Worm (Caenorhabditis elegans) whole organism, mixed stage, embryonic: ENCODE measurements around the gene ZK622.5.

ENCODE experiments used
- M03D4.4 ChIP-seq: sonication (generic microtip); optimal IDR thresholded peaks from 2 replicates; lab custom pipeline; 2017; ENCODE audit warnings: mild to moderate bottlenecking, missing genetic modification characterization, missing compliant biosample characterization
- blmp-1 ChIP-seq: fragments of 150-350 bp; optimal IDR thresholded peaks from 2 replicates; lab custom pipeline; 2014; ENCODE audit warnings: missing biosample characterization, missing genetic modification characterization
- ceh-39 ChIP-seq: fragments of 150-350 bp; optimal IDR thresholded peaks from 2 replicates; lab custom pipeline; 2014; ENCODE audit warnings: missing biosample characterization, missing genetic modification characterization
- ceh-43 ChIP-seq: fragments of 200-800 bp; sonication (Bioruptor generic); optimal IDR thresholded peaks from 2 replicates; lab custom pipeline; 2018; ENCODE audit warnings: mild to moderate bottlenecking, missing genetic modification characterization, moderate library complexity, missing compliant biosample characterization
- cnd-1 ChIP-seq: fragments of 200-800 bp; sonication (Bioruptor generic); optimal IDR thresholded peaks from 2 replicates; lab custom pipeline; 2018; ENCODE audit warnings: mild to moderate bottlenecking, missing genetic modification characterization, missing compliant biosample characterization
- flh-1 ChIP-seq: fragments of 200-800 bp; sonication (Bioruptor generic); optimal IDR thresholded peaks from 2 replicates; lab custom pipeline; 2018; ENCODE audit warnings: mild to moderate bottlenecking, missing genetic modification characterization, moderate library complexity, missing compliant biosample characterization
- ham-2 ChIP-seq: fragments of 200-800 bp; sonication (Bioruptor generic); optimal IDR thresholded peaks from 2 replicates; lab custom pipeline; 2018; ENCODE audit warnings: mild to moderate bottlenecking, missing genetic modification characterization, missing compliant biosample characterization
- mab-5 ChIP-seq: fragments of 150-350 bp; optimal IDR thresholded peaks from 2 replicates; lab custom pipeline; 2014; ENCODE audit warnings: missing biosample characterization, missing genetic modification characterization
- mls-2 ChIP-seq: sonication (generic microtip); optimal IDR thresholded peaks from 2 replicates; lab custom pipeline; 2016; ENCODE audit warnings: mild to moderate bottlenecking, missing genetic modification characterization, moderate library complexity, missing compliant biosample characterization
- nhr-237 ChIP-seq: fragments of 150-350 bp; optimal IDR thresholded peaks from 2 replicates; lab custom pipeline; 2014; ENCODE audit warnings: missing biosample characterization, missing genetic modification characterization
- nhr-28 ChIP-seq: fragments of 150-350 bp; optimal IDR thresholded peaks from 2 replicates; lab custom pipeline; 2014; ENCODE audit warnings: missing biosample characterization, missing genetic modification characterization
- nhr-76 ChIP-seq: sonication (generic microtip); optimal IDR thresholded peaks from 2 replicates; lab custom pipeline; 2017; ENCODE audit warnings: missing biosample characterization, missing genetic modification characterization
- snpc-4 ChIP-seq: fragments of 150-350 bp; optimal IDR thresholded peaks from 2 replicates; lab custom pipeline; 2014; ENCODE audit warnings: missing biosample characterization, missing genetic modification characterization
- sptf-1 ChIP-seq: sonication (generic microtip); optimal IDR thresholded peaks from 2 replicates; lab custom pipeline; 2017; ENCODE audit warnings: mild to moderate bottlenecking, missing genetic modification characterization, moderate library complexity, missing compliant biosample characterization
- tbx-8 ChIP-seq: fragments of 200-800 bp; sonication (Bioruptor generic); optimal IDR thresholded peaks from 2 replicates; lab custom pipeline; 2018; ENCODE audit warnings: mild to moderate bottlenecking, missing genetic modification characterization, moderate library complexity, missing compliant biosample characterization
- unc-120 ChIP-seq: sonication (generic microtip); optimal IDR thresholded peaks from 2 replicates; lab custom pipeline; 2017; ENCODE audit warnings: missing genetic modification characterization, missing compliant biosample characterization; ENCODE audit not compliant: poor library complexity, severe bottlenecking
- unc-39 ChIP-seq: fragments of 150-350 bp; optimal IDR thresholded peaks from 2 replicates; lab custom pipeline; 2014; ENCODE audit warnings: missing biosample characterization, missing genetic modification characterization
- ztf-11 ChIP-seq: fragments of 150-350 bp; optimal IDR thresholded peaks from 2 replicates; lab custom pipeline; 2014; ENCODE audit warnings: missing biosample characterization, missing genetic modification characterization

The ZK622.5 gene

ce11 chrII:5337495-5337840, 48.2 kb downstream of the ZK622.5 start:
- TF ChIP-seq M03D4.4 (tag; lab: Kevin White, UChicago), result no peak
- TF ChIP-seq flh-1 (GFP tag; lab: Kevin White, UChicago), result no peak
- TF ChIP-seq unc-39 (tag; lab: Kevin White, UChicago), result no peak
- no peak for TF ChIP-seq unc-120 (tag; lab: Kevin White, UChicago)
- no peak for TF ChIP-seq ceh-43 (GFP tag; lab: Kevin White, UChicago)
- no peak for TF ChIP-seq sptf-1 (tag; lab: Kevin White, UChicago)
- no peak for TF ChIP-seq snpc-4
- no peak for TF ChIP-seq nhr-76 (tag; lab: Kevin White, UChicago)
- no peak for TF ChIP-seq nhr-28 (tag; lab: Kevin White, UChicago)

- no peak for TF ChIP-seq ztf-11 (tag; lab: Kevin White, UChicago)
- TF ChIP-seq blmp-1 (tag; lab: Kevin White, UChicago), result no peak
- no peak for TF ChIP-seq mab-5 (tag; lab: Kevin White, UChicago)
- no peak for TF ChIP-seq ceh-39 (tag; lab: Kevin White, UChicago)
These were observed 49.1 kb downstream of the ZK622.5 start for ce11 chrII:5338301-5338700.

- TF ChIP-seq cnd-1 (tag; lab: Kevin White, UChicago) (no peak), ham-2 (GFP tag; lab: Kevin White, UChicago) (no peak), tbx-8 (GFP tag; lab: Kevin White, UChicago) (no peak), nhr-28 (tag; lab: Kevin White, UChicago) (no peak), mls-2 (tag; lab: Kevin White, UChicago) (no peak), nhr-237 (no peak), blmp-1 (tag; lab: Kevin White, UChicago) (no peak), snpc-4 (no peak), ztf-11 (tag; lab: Kevin White, UChicago) (no peak)
- TF ChIP-seq, all 35 proteins: peak for 0
These were observed 50.3 kb downstream of the ZK622.5 start for ce11 chrII:5339547-5339946.
